Fruit fly (Drosophila melanogaster) whole organism, wandering third instar larva: Measurements from ENCODE around the gene CG42789.

Experiments used
- brk ChIP-seq: fragments of 200-800 bp; sonication (Bioruptor generic); optimal IDR thresholded peaks from 2 replicates; lab custom pipeline; 2016; ENCODE audit warnings: missing biosample characterization, mild to moderate bottlenecking, missing genetic modification characterization
- lola ChIP-seq: fragments of >200 bp; optimal IDR thresholded peaks from 2 replicates; lab custom pipeline; 2017; ENCODE audit warnings: missing biosample characterization, missing genetic modification characterization

DNA sequence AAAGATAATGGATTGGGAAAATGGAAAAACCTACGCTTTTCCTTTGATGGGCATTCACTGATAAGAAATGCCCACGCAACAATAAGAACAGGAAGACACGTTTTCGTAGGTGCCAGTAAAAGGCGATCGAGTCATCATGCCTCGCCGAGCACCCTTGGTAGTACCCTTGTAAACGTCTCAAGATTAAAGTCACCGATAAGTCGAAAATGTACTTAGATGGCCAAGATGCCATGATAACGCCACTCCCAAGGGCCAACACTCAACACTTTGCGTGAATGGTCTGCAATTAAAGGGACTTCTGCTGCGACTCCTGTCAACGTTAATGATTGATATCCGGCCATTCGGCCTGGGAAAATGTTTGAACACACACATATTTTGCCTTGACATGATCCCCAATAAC lies 19.1 kb upstream of the CG42789 start:
- TF ChIP-seq lola (GFP tag; lab: Kevin White, UChicago) (no peak), brk (no peak)
